Worm (Caenorhabditis elegans) whole organism, midembryonic: ENCODE measurements around the gene gst-21.

Source experiments
- T22C8.4 ChIP-seq: fragments of 200-800 bp; sonication (Bioruptor generic); IDR thresholded peaks from 2 replicates; pipeline ENCODE4 v1.3.6; 2022; ENCODE audit warnings: missing genetic modification characterization, missing compliant biosample characterization
- cog-1 ChIP-seq: sonication (generic microtip); optimal IDR thresholded peaks from 2 replicates; lab custom pipeline; 2016; ENCODE audit warnings: missing genetic modification characterization, missing compliant biosample characterization
- klf-2 ChIP-seq: fragments of 200-800 bp; sonication (Bioruptor generic); conservative IDR thresholded peaks from 2 replicates; pipeline ENCODE4 v1.3.6; 2022; ENCODE audit warnings: missing genetic modification reagents, missing genetic modification characterization, missing compliant biosample characterization
- med-1 ChIP-seq: sonication (generic microtip); optimal IDR thresholded peaks from 2 replicates; lab custom pipeline; 2017; ENCODE audit warnings: missing genetic modification characterization, mild to moderate bottlenecking, missing compliant biosample characterization, antibody characterized with exemption, missing genetic modification reagents; ENCODE audit not compliant: insufficient read depth
- ref-1 ChIP-seq: fragments of 200-800 bp; sonication (Bioruptor generic); conservative IDR thresholded peaks from 2 replicates; pipeline ENCODE4 v1.3.6; 2022; ENCODE audit warnings: missing genetic modification reagents, missing genetic modification characterization, missing compliant biosample characterization
- tab-1 ChIP-seq: fragments of 200-800 bp; sonication (Bioruptor generic); IDR thresholded peaks from 2 replicates; pipeline ENCODE4 v1.3.6; 2022; ENCODE audit warnings: missing genetic modification characterization, missing compliant biosample characterization
- ztf-23 ChIP-seq: fragments of 200-800 bp; sonication (Bioruptor generic); IDR thresholded peaks from 2 replicates; pipeline ENCODE4 v1.3.6; 2022; ENCODE audit warnings: missing genetic modification reagents, missing genetic modification characterization, missing compliant biosample characterization
- ztf-29 ChIP-seq: fragments of 200-800 bp; sonication (Bioruptor generic); IDR thresholded peaks from 2 replicates; pipeline ENCODE4 v1.3.6; 2022; ENCODE audit warnings: missing genetic modification reagents, missing genetic modification characterization, missing compliant biosample characterization

ce11 chrV:1710909-1711308 is 20.9 kb downstream of the gst-21 start, which contains the start of gene srw-100:
- TF ChIP-seq tab-1 (GFP tag; lab: Robert Waterston, UW) (no peak), ztf-23 (GFP tag; lab: Robert Waterston, UW) (no peak), ztf-29 (GFP tag; lab: Robert Waterston, UW) (no peak), klf-2 (GFP tag; lab: Robert Waterston, UW) (no peak), T22C8.4 (GFP tag; lab: Robert Waterston, UW) (no peak), med-1 (GFP tag; lab: Kevin White, UChicago) (no peak), ref-1 (GFP tag; lab: Robert Waterston, UW) (no peak), cog-1 (no peak)
